Worm (Caenorhabditis elegans) whole organism, late embryonic: ENCODE results near the gene dsl-6.

Experiments used
- C38D4.7 ChIP-seq: fragments of 200-800 bp; sonication (Bioruptor generic); optimal IDR thresholded peaks from 2 replicates; lab custom pipeline; 2018; ENCODE audit warnings: mild to moderate bottlenecking, missing genetic modification characterization, moderate library complexity, missing compliant biosample characterization
- F13H6.1 ChIP-seq: sonication (generic microtip); optimal IDR thresholded peaks from 2 replicates; lab custom pipeline; 2016; ENCODE audit warnings: missing genetic modification characterization, missing compliant biosample characterization
- K02D7.2 ChIP-seq: sonication (generic microtip); optimal IDR thresholded peaks from 2 replicates; lab custom pipeline; 2017; ENCODE audit warnings: mild to moderate bottlenecking, missing genetic modification characterization, missing compliant biosample characterization
- Y22D7AL.16 ChIP-seq: sonication (generic microtip); optimal IDR thresholded peaks from 2 replicates; lab custom pipeline; 2016; ENCODE audit warnings: missing genetic modification characterization, missing compliant biosample characterization
- ahr-1 ChIP-seq: sonication (generic microtip); optimal IDR thresholded peaks from 2 replicates; lab custom pipeline; 2016; ENCODE audit warnings: missing genetic modification characterization, missing compliant biosample characterization
- ama-1 ChIP-seq: fragments of 150-350 bp; optimal IDR thresholded peaks from 2 replicates; lab custom pipeline; 2014
- ceh-18 ChIP-seq: sonication (generic microtip); optimal IDR thresholded peaks from 2 replicates; lab custom pipeline; 2016; ENCODE audit warnings: missing genetic modification characterization, missing compliant biosample characterization
- ceh-2 ChIP-seq: sonication (generic microtip); optimal IDR thresholded peaks from 2 replicates; lab custom pipeline; 2016; ENCODE audit warnings: missing genotype, missing genetic modification characterization, missing compliant biosample characterization
- ceh-24 ChIP-seq: sonication (generic microtip); optimal IDR thresholded peaks from 2 replicates; lab custom pipeline; 2016; ENCODE audit warnings: mild to moderate bottlenecking, missing genetic modification characterization, missing compliant biosample characterization
- ceh-30 ChIP-seq: fragments of 150-350 bp; optimal IDR thresholded peaks from 2 replicates; lab custom pipeline; 2014; ENCODE audit warnings: missing biosample characterization, missing genetic modification characterization
- ceh-31 ChIP-seq: sonication (generic microtip); optimal IDR thresholded peaks from 2 replicates; lab custom pipeline; 2016; ENCODE audit warnings: missing genetic modification characterization, missing compliant biosample characterization
- ceh-34 ChIP-seq: sonication (generic microtip); optimal IDR thresholded peaks from 2 replicates; lab custom pipeline; 2016; ENCODE audit warnings: mild to moderate bottlenecking, missing genetic modification characterization, missing compliant biosample characterization
- ceh-48 ChIP-seq: sonication (generic microtip); optimal IDR thresholded peaks from 2 replicates; lab custom pipeline; 2016; ENCODE audit warnings: missing genetic modification characterization, inconsistent platforms, missing compliant biosample characterization
- ceh-9 ChIP-seq: sonication (generic microtip); optimal IDR thresholded peaks from 2 replicates; lab custom pipeline; 2016; ENCODE audit warnings: mild to moderate bottlenecking, missing genetic modification characterization, inconsistent platforms, missing compliant biosample characterization
- che-1 ChIP-seq: sonication (generic microtip); optimal IDR thresholded peaks from 2 replicates; lab custom pipeline; 2016; ENCODE audit warnings: mild to moderate bottlenecking, missing genetic modification characterization, missing compliant biosample characterization
- dmd-4 ChIP-seq: sonication (generic microtip); optimal IDR thresholded peaks from 2 replicates; lab custom pipeline; 2016; ENCODE audit warnings: borderline replicate concordance, missing genetic modification characterization, missing compliant biosample characterization
- elt-2 ChIP-seq: sonication (generic microtip); optimal IDR thresholded peaks from 2 replicates; lab custom pipeline; 2016; ENCODE audit warnings: missing genetic modification reagents, missing genetic modification characterization, missing compliant biosample characterization
- elt-4 ChIP-seq: sonication (generic microtip); optimal IDR thresholded peaks from 2 replicates; lab custom pipeline; 2016; ENCODE audit warnings: missing genetic modification characterization, missing compliant biosample characterization
- eyg-1 ChIP-seq: sonication (generic microtip); optimal IDR thresholded peaks from 2 replicates; lab custom pipeline; 2016; ENCODE audit warnings: missing genotype, missing genetic modification characterization, missing compliant biosample characterization
- fax-1 ChIP-seq: sonication (generic microtip); optimal IDR thresholded peaks from 2 replicates; lab custom pipeline; 2016; ENCODE audit warnings: missing genotype, missing genetic modification characterization, missing compliant biosample characterization
- fkh-10 ChIP-seq: fragments of 150-350 bp; optimal IDR thresholded peaks from 2 replicates; lab custom pipeline; 2014; ENCODE audit warnings: missing biosample characterization, missing genetic modification reagents, missing genetic modification characterization
- fkh-6 ChIP-seq: sonication (generic microtip); optimal IDR thresholded peaks from 2 replicates; lab custom pipeline; 2016; ENCODE audit warnings: missing genetic modification characterization, missing compliant biosample characterization
- hlh-6 ChIP-seq: sonication (generic microtip); optimal IDR thresholded peaks from 2 replicates; lab custom pipeline; 2016; ENCODE audit warnings: missing genotype, missing genetic modification characterization, missing compliant biosample characterization
- hlh-8 ChIP-seq: sonication (generic microtip); optimal IDR thresholded peaks from 2 replicates; lab custom pipeline; 2016; ENCODE audit warnings: missing genotype, missing genetic modification characterization, missing compliant biosample characterization
- mec-3 ChIP-seq: sonication (generic microtip); optimal IDR thresholded peaks from 2 replicates; lab custom pipeline; 2016; ENCODE audit warnings: borderline replicate concordance, missing genetic modification characterization, missing compliant biosample characterization
- nhr-11 ChIP-seq: fragments of 150-350 bp; optimal IDR thresholded peaks from 2 replicates; lab custom pipeline; 2014; ENCODE audit warnings: missing biosample characterization, missing genetic modification characterization
- odd-2 ChIP-seq: sonication (generic microtip); optimal IDR thresholded peaks from 2 replicates; lab custom pipeline; 2017; ENCODE audit warnings: antibody characterized with exemption, mild to moderate bottlenecking, missing genetic modification characterization, missing compliant biosample characterization
- pha-4 ChIP-seq: fragments of 150-350 bp; optimal IDR thresholded peaks from 2 replicates; lab custom pipeline; 2018; ENCODE audit warnings: missing biosample characterization, missing genetic modification reagents, missing genetic modification characterization
- pqm-1 ChIP-seq: sonication (generic microtip); optimal IDR thresholded peaks from 2 replicates; lab custom pipeline; 2016; ENCODE audit warnings: missing genetic modification characterization, missing compliant biosample characterization
- pros-1 ChIP-seq: fragments of 150-350 bp; optimal IDR thresholded peaks from 2 replicates; lab custom pipeline; 2014; ENCODE audit warnings: missing biosample characterization, missing genetic modification reagents, missing genetic modification characterization
- ref-2 ChIP-seq: sonication (generic microtip); optimal IDR thresholded peaks from 2 replicates; lab custom pipeline; 2016; ENCODE audit warnings: missing genetic modification characterization, missing compliant biosample characterization
- rnt-1 ChIP-seq: sonication (generic microtip); optimal IDR thresholded peaks from 2 replicates; lab custom pipeline; 2016; ENCODE audit warnings: missing genetic modification characterization, missing compliant biosample characterization
- sdc-2 ChIP-seq: sonication (generic microtip); optimal IDR thresholded peaks from 2 replicates; lab custom pipeline; 2016; ENCODE audit warnings: missing genotype, missing genetic modification characterization, missing compliant biosample characterization
- sox-2 ChIP-seq: fragments of 200-800 bp; sonication (Bioruptor generic); IDR thresholded peaks from 2 replicates; pipeline ENCODE4 v1.3.6; 2022; ENCODE audit warnings: missing genetic modification reagents, missing genetic modification characterization, missing compliant biosample characterization
- syd-9 ChIP-seq: sonication (generic microtip); optimal IDR thresholded peaks from 2 replicates; lab custom pipeline; 2016; ENCODE audit warnings: mild to moderate bottlenecking, missing genetic modification characterization, moderate library complexity, missing compliant biosample characterization
- ttx-3 ChIP-seq: sonication (generic microtip); optimal IDR thresholded peaks from 2 replicates; lab custom pipeline; 2016; ENCODE audit warnings: missing genetic modification reagents, missing genetic modification characterization, missing compliant biosample characterization
- unc-42 ChIP-seq: sonication (generic microtip); optimal IDR thresholded peaks from 2 replicates; lab custom pipeline; 2016; ENCODE audit warnings: missing genotype, missing genetic modification characterization, missing compliant biosample characterization
- unc-86 ChIP-seq: sonication (generic microtip); optimal IDR thresholded peaks from 2 replicates; lab custom pipeline; 2016; ENCODE audit warnings: missing genetic modification characterization, missing compliant biosample characterization

The dsl-6 gene

ce11 chrIV:11410084-11410483, 12.0 kb upstream of the dsl-6 start, which contains the start of gene gfat-2:
Gene gfat-2 (plus strand): TSS chrIV:11410228.
- TF ChIP-seq che-1 (no peak), pros-1 (tag; lab: Kevin White, UChicago) (no peak), ceh-34 (tag; lab: Kevin White, UChicago) (no peak), pqm-1 (tag; lab: Kevin White, UChicago) (no peak), dmd-4 (tag; lab: Kevin White, UChicago) (no peak), ceh-30 (tag; lab: Kevin White, UChicago) (no peak), elt-4 (tag; lab: Kevin White, UChicago) (no peak), Y22D7AL.16 (tag; lab: Kevin White, UChicago) (no peak), syd-9 (tag; lab: Kevin White, UChicago) (no peak), sdc-2 (tag; lab: Kevin White, UChicago) (no peak), odd-2 (tag; lab: Kevin White, UChicago) (no peak), unc-86 (tag; lab: Kevin White, UChicago) (no peak), hlh-8 (tag; lab: Kevin White, UChicago) (no peak), fkh-6 (tag; lab: Kevin White, UChicago) (no peak), ama-1 (lab: Kevin White, UChicago) (no peak), hlh-6 (no peak), fax-1 (tag; lab: Kevin White, UChicago) (no peak), C38D4.7 (GFP tag; lab: Kevin White, UChicago) (no peak)

- TF ChIP-seq sox-2 (peak; percentile 36), ref-2 (tag; lab: Kevin White, UChicago) (peak; percentile 3)
Measured at ce11 chrIV:11406744-11407690, 8.9 kb upstream of the dsl-6 start, which contains the start of the genes his-63 and his-64. Gene his-63 (minus strand): TSS chrIV:11406861. Gene his-64 (plus strand): TSS chrIV:11407116.

- TF ChIP-seq elt-2 (tag; lab: Kevin White, UChicago) (no peak), F13H6.1 (tag; lab: Kevin White, UChicago) (no peak), K02D7.2 (tag; lab: Kevin White, UChicago) (no peak), mec-3 (no peak)
- TF ChIP-seq, all 69 proteins: peak for 0
Measured at ce11 chrIV:11403288-11403991, 5.3 kb upstream of the dsl-6 start, which contains the start of the genes memi-3 and cyp-31A2. Gene memi-3 (minus strand): TSS chrIV:11403338. Gene cyp-31A2 (plus strand): TSS chrIV:11403961.

ce11 chrIV:11401482-11401881, 3.4 kb upstream of the dsl-6 start:
- TF ChIP-seq mec-3: no peak
- no peak for TF ChIP-seq pha-4 (tag; lab: Kevin White, UChicago)
- TF ChIP-seq ttx-3 (tag; lab: Kevin White, UChicago): no peak
- no peak for TF ChIP-seq ceh-9 (tag; lab: Kevin White, UChicago)
- no peak for TF ChIP-seq ceh-2 (tag; lab: Kevin White, UChicago)
- TF ChIP-seq Y22D7AL.16 (tag; lab: Kevin White, UChicago): no peak
- TF ChIP-seq ahr-1 (tag; lab: Kevin White, UChicago): no peak
- no peak for TF ChIP-seq F13H6.1 (tag; lab: Kevin White, UChicago)
- TF ChIP-seq eyg-1: no peak
- TF ChIP-seq unc-42: no peak
- TF ChIP-seq rnt-1: no peak
- TF ChIP-seq ceh-24 (tag; lab: Kevin White, UChicago): no peak
- no peak for TF ChIP-seq fkh-10
- TF ChIP-seq nhr-11 (tag; lab: Kevin White, UChicago): no peak
- TF ChIP-seq ceh-18 (tag; lab: Kevin White, UChicago): no peak
- no peak for TF ChIP-seq ceh-31 (tag; lab: Kevin White, UChicago)
- no peak for TF ChIP-seq ceh-48 (tag; lab: Kevin White, UChicago)
